Fruit fly (Drosophila melanogaster): ENCODE results near the gene CG14624.

The CG14624 gene

dm6 chrX:1206437-1206836, at the start of gene CG14624:
Gene CG14624, plus strand, starts transcription at chrX:1206737.
- TF ChIP-seq CG17801 (GFP tag; optimal IDR thresholded peaks at IDR 0.05; ENCODE audit: partially characterized antibody) = no peak

- TF ChIP-seq CG17801 (GFP tag; optimal IDR thresholded peaks at IDR 0.05; ENCODE audit: partially characterized antibody) = no peak
Observed at dm6 chrX:1161913-1162439, 44.6 kb upstream of the CG14624 start, which contains the start of gene eIF4E7. Gene eIF4E7, minus strand, starts transcription at chrX:1162389.

dm6 chrX:1170117-1170878, 36.2 kb upstream of the CG14624 start, which contains the start of gene CG11378:
Gene CG11378, plus strand, starts transcription at chrX:1170828.
- no peak for TF ChIP-seq CG17801 (GFP tag; optimal IDR thresholded peaks at IDR 0.05; ENCODE audit: partially characterized antibody)

dm6 chrX:1171018-1171417, 35.5 kb upstream of the CG14624 start:
- peak; percentile 89 for TF ChIP-seq CG17801 (GFP tag; optimal IDR thresholded peaks at IDR 0.05; ENCODE audit: partially characterized antibody)

- no peak for TF ChIP-seq CG17801 (GFP tag; optimal IDR thresholded peaks at IDR 0.05; ENCODE audit: partially characterized antibody)
Observed at dm6 chrX:1172756-1173422, 33.6 kb upstream of the CG14624 start.

dm6 chrX:1173564-1173963, 33.0 kb upstream of the CG14624 start:
- TF ChIP-seq CG17801 (GFP tag; optimal IDR thresholded peaks at IDR 0.05; ENCODE audit: partially characterized antibody) = no peak

dm6 chrX:1175993-1176392, 30.5 kb upstream of the CG14624 start, which contains the start of gene CG11384:
Gene CG11384, minus strand, starts transcription at chrX:1176035.
- no peak for TF ChIP-seq CG17801 (GFP tag; optimal IDR thresholded peaks at IDR 0.05; ENCODE audit: partially characterized antibody)

dm6 chrX:1179865-1180264, 26.7 kb upstream of the CG14624 start, which contains the start of gene CG11379:
Gene CG11379, plus strand, starts transcription at chrX:1180165.
- TF ChIP-seq CG17801 (GFP tag; optimal IDR thresholded peaks at IDR 0.05; ENCODE audit: partially characterized antibody) = no peak

- TF ChIP-seq CG17801 (GFP tag; optimal IDR thresholded peaks at IDR 0.05; ENCODE audit: partially characterized antibody) = no peak
Observed at dm6 chrX:1180865-1181264, 25.7 kb upstream of the CG14624 start.

- TF ChIP-seq CG17801 (GFP tag; optimal IDR thresholded peaks at IDR 0.05; ENCODE audit: partially characterized antibody) = no peak
Observed at dm6 chrX:1181320-1181719, 25.2 kb upstream of the CG14624 start, which contains the start of gene CG14627. Gene CG14627, plus strand, starts transcription at chrX:1181620.

- TF ChIP-seq CG17801 (GFP tag; optimal IDR thresholded peaks at IDR 0.05; ENCODE audit: partially characterized antibody) = no peak
Observed at dm6 chrX:1183742-1184141, 22.8 kb upstream of the CG14624 start.

- TF ChIP-seq CG17801 (GFP tag; optimal IDR thresholded peaks at IDR 0.05; ENCODE audit: partially characterized antibody) = no peak
Observed at dm6 chrX:1184478-1184877, 22.1 kb upstream of the CG14624 start, which contains the start of gene CG14626. Gene CG14626, plus strand, starts transcription at chrX:1184778.

- no peak for TF ChIP-seq CG17801 (GFP tag; optimal IDR thresholded peaks at IDR 0.05; ENCODE audit: partially characterized antibody)
Observed at dm6 chrX:1191008-1191407, 15.5 kb upstream of the CG14624 start, which contains the start of gene CG11380. Gene CG11380, plus strand, starts transcription at chrX:1191308.

dm6 chrX:1197862-1198261, 8.7 kb upstream of the CG14624 start:
- TF ChIP-seq CG17801 (GFP tag; optimal IDR thresholded peaks at IDR 0.05; ENCODE audit: partially characterized antibody) = no peak

dm6 chrX:1199246-1199645, 7.3 kb upstream of the CG14624 start, which contains the start of gene CG14625:
Gene CG14625, plus strand, starts transcription at chrX:1199546.
- TF ChIP-seq CG17801 (GFP tag; optimal IDR thresholded peaks at IDR 0.05; ENCODE audit: partially characterized antibody) = no peak

Data from ovary, adult (tissue).